Fruit fly (Drosophila melanogaster): ENCODE data around the gene RpS14b.

DNA sequence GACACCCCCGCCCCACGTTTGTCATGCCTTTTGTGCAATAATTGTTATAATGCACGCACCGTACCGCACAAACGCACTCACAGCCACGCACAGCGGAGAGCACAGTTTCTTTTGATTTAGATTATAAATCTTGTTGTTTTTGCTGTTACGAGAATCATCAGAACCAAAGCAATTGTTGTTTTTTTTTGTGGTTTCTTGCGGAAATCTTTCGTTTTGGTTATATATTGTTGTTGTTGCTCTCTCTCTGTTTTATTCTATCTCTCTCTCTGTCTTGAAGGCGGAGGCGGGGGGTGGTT lies 33.1 kb downstream of the RpS14b start:
- TF ChIP-seq Myc (optimal IDR thresholded peaks at IDR 0.05) (no peak), insv (optimal IDR thresholded peaks at IDR 0.05) (no peak), Sin3A (optimal IDR thresholded peaks at IDR 0.05) (no peak)
